Worm (Caenorhabditis elegans): ENCODE results near the gene spp-31.

spp-31 gene

ce11 chrIV:1388079-1388478, 18.3 kb upstream of the spp-31 start (continued):
- TF ChIP-seq pha-4 (tag; optimal IDR thresholded peaks at IDR 0.05) (no peak), tbx-9 (tag; optimal IDR thresholded peaks at IDR 0.05; ENCODE audit: borderline replicate concordance) (no peak), ZK185.1 (tag; optimal IDR thresholded peaks at IDR 0.05; ENCODE audit: poor library complexity, severe bottlenecking) (peak; percentile 65), unc-130 (GFP tag; optimal IDR thresholded peaks at IDR 0.05) (no peak), lag-1 (GFP tag; IDR thresholded peaks at IDR 0.05) (no peak), sea-2 (GFP tag; IDR thresholded peaks at IDR 0.05) (no peak), Y79H2A.3 (GFP tag; conservative IDR thresholded peaks at IDR 0.05) (no peak), mxl-1 (tag; optimal IDR thresholded peaks at IDR 0.05) (no peak), aptf-3 (GFP tag; IDR thresholded peaks at IDR 0.05) (no peak), sptf-2 (GFP tag; optimal IDR thresholded peaks at IDR 0.05) (no peak), B0019.2 (GFP tag; conservative IDR thresholded peaks at IDR 0.05) (no peak), hlh-26 (GFP tag; conservative IDR thresholded peaks at IDR 0.05) (no peak), madf-3 (GFP tag; IDR thresholded peaks at IDR 0.05) (0 out of 2 replicates have a peak, but pooled peaks have one; percentile 47), ztf-26 (tag; optimal IDR thresholded peaks at IDR 0.05) (peak; percentile 35), aptf-2 (GFP tag; conservative IDR thresholded peaks at IDR 0.05) (no peak), ama-1 (optimal IDR thresholded peaks at IDR 0.05) (no peak), ama-1 (GFP tag; optimal IDR thresholded peaks at IDR 0.05) (peak in 1 of 2 experiments; percentile 47), ceh-27 (GFP tag; optimal IDR thresholded peaks at IDR 0.05) (peak; percentile 46), let-607 (tag; optimal IDR thresholded peaks at IDR 0.05) (no peak), cebp-1 (GFP tag; IDR thresholded peaks at IDR 0.05) (no peak), cebp-1 (tag; optimal IDR thresholded peaks at IDR 0.05) (peak; percentile 56), nhr-27 (tag; optimal IDR thresholded peaks at IDR 0.05) (no peak), mel-28 (tag; optimal IDR thresholded peaks at IDR 0.05; ENCODE audit: borderline replicate concordance) (no peak), zfh-2 (GFP tag; conservative IDR thresholded peaks at IDR 0.05) (peak; percentile 26; the same call in 1 of the 2 replicates), D2030.7 (GFP tag; IDR thresholded peaks at IDR 0.05) (peak; percentile 30; the same call in 1 of the 2 replicates), bed-1 (GFP tag; IDR thresholded peaks at IDR 0.05) (no peak), ztf-3 (GFP tag; optimal IDR thresholded peaks at IDR 0.05) (no peak), attf-3 (GFP tag; conservative IDR thresholded peaks at IDR 0.05) (0 out of 2 replicates have a peak, but pooled peaks have one; percentile 31), mcd-1 (GFP tag; IDR thresholded peaks at IDR 0.05) (peak; percentile 62), tlf-1 (GFP tag; optimal IDR thresholded peaks at IDR 0.05) (no peak), hsf-1 (GFP tag; IDR thresholded peaks at IDR 0.05) (0 out of 2 replicates have a peak, but pooled peaks have one; percentile 14), C17E4.6 (GFP tag; IDR thresholded peaks at IDR 0.05) (no peak), F57A8.1 (GFP tag; optimal IDR thresholded peaks at IDR 0.05) (no peak), egl-44 (GFP tag; IDR thresholded peaks at IDR 0.05) (0 out of 2 replicates have a peak, but pooled peaks have one; percentile 49), nfyb-1 (GFP tag; IDR thresholded peaks at IDR 0.05) (peak; percentile 78; the same call in 1 of the 2 replicates), F57C9.4 (tag; optimal IDR thresholded peaks at IDR 0.05) (no peak), rpc-1 (optimal IDR thresholded peaks at IDR 0.05) (peak; percentile 59), rpc-1 (tag; optimal IDR thresholded peaks at IDR 0.05) (peak; percentile 75), snpc-1.1 (tag; optimal IDR thresholded peaks at IDR 0.05; ENCODE audit: insufficient read depth) (no peak), lin-40 (tag; optimal IDR thresholded peaks at IDR 0.05) (peak; percentile 46), tbp1 (GFP tag; optimal IDR thresholded peaks at IDR 0.05) (peak; percentile 96), F23B12.7 (tag; optimal IDR thresholded peaks at IDR 0.05; ENCODE audit: insufficient read depth) (peak; percentile 26), repo-1 (tag; optimal IDR thresholded peaks at IDR 0.05) (no peak), lir-1 (GFP tag; conservative IDR thresholded peaks at IDR 0.05) (no peak), F49E8.2 (tag; optimal IDR thresholded peaks at IDR 0.05; ENCODE audit: insufficient read depth) (no peak), hmg-1.2 (GFP tag; IDR thresholded peaks at IDR 0.05) (peak; percentile 74), ztf-18 (tag; optimal IDR thresholded peaks at IDR 0.05) (peak; percentile 29), B0261.1 (tag; optimal IDR thresholded peaks at IDR 0.05) (peak; percentile 90), bed-2 (GFP tag; IDR thresholded peaks at IDR 0.05) (no peak)

Data from whole organism, young adult.